Worm (Caenorhabditis elegans): ENCODE measurements around the gene rab-30.

- TF ChIP-seq ztf-29 (GFP tag; IDR thresholded peaks at IDR 0.05) (no peak), klf-2 (GFP tag; conservative IDR thresholded peaks at IDR 0.05) (no peak), cog-1 (tag; optimal IDR thresholded peaks at IDR 0.05) (no peak), med-1 (GFP tag; optimal IDR thresholded peaks at IDR 0.05; ENCODE audit: insufficient read depth) (no peak), T22C8.4 (GFP tag; IDR thresholded peaks at IDR 0.05) (no peak), flt-1 (GFP tag; IDR thresholded peaks at IDR 0.05) (no peak), ref-1 (GFP tag; conservative IDR thresholded peaks at IDR 0.05) (no peak)
Observed at ce11 chrIII:10527446-10527845, 33.0 kb upstream of the rab-30 start.

Measured in whole organism, midembryonic.